Fruit fly (Drosophila melanogaster): ENCODE measurements around the gene cype.

The cype gene

DNA sequence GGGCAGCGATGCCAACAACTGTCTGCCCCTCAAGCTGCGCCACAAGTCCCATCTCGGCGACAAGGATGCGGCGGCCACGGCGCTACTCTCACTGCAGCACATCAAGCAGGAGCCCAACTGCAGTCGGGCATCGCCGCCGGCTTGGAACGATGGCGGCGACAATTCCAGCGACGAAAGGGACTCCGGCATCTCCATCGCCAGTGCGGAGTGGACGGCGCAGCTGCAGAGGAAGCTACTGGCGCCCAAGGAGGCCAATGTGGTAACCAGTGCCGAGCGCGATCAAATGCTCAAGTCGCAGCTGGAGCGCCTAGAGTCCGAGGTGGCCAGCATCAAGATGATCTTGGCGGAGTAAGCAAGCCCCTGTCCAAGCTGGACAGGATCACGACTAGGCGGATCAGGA lies 17.7 kb upstream of the cype start:
- no peak for TF ChIP-seq dmrt93B (GFP tag; optimal IDR thresholded peaks at IDR 0.05)
- no peak for TF ChIP-seq pan (optimal IDR thresholded peaks at IDR 0.05)
- TF ChIP-seq jim (GFP tag; optimal IDR thresholded peaks at IDR 0.05) = no peak
- TF ChIP-seq Hnf4 (GFP tag; optimal IDR thresholded peaks at IDR 0.05) = no peak
- TF ChIP-seq woc (GFP tag; optimal IDR thresholded peaks at IDR 0.05) = no peak
- no peak for TF ChIP-seq sage (GFP tag; optimal IDR thresholded peaks at IDR 0.05)
- TF ChIP-seq usp (GFP tag; optimal IDR thresholded peaks at IDR 0.05) = no peak
- no peak for TF ChIP-seq Rel (GFP tag; optimal IDR thresholded peaks at IDR 0.05)
- no peak for TF ChIP-seq Rel (tag; optimal IDR thresholded peaks at IDR 0.05)
- no peak for TF ChIP-seq Myc (optimal IDR thresholded peaks at IDR 0.05)
- TF ChIP-seq Hr83 (GFP tag; optimal IDR thresholded peaks at IDR 0.05; ENCODE audit: poor library complexity, severe bottlenecking) = no peak
- TF ChIP-seq Jra (GFP tag; optimal IDR thresholded peaks at IDR 0.05) = no peak
- no peak for TF ChIP-seq tai (GFP tag; optimal IDR thresholded peaks at IDR 0.05)
- no peak for TF ChIP-seq dl (GFP tag; optimal IDR thresholded peaks at IDR 0.05; ENCODE audit: insufficient read depth in 1 of 2, partially characterized antibody in 2 of 2)
- TF ChIP-seq fru (GFP tag; optimal IDR thresholded peaks at IDR 0.05) = no peak
- TF ChIP-seq CG9705 (GFP tag; optimal IDR thresholded peaks at IDR 0.05) = no peak
- TF ChIP-seq Vsx2 (GFP tag; optimal IDR thresholded peaks at IDR 0.05; ENCODE audit: partially characterized antibody) = no peak
- TF ChIP-seq Sp1 (GFP tag; optimal IDR thresholded peaks at IDR 0.05) = no peak
- no peak for TF ChIP-seq Dif (GFP tag; optimal IDR thresholded peaks at IDR 0.05; ENCODE audit: partially characterized antibody)

DNA sequence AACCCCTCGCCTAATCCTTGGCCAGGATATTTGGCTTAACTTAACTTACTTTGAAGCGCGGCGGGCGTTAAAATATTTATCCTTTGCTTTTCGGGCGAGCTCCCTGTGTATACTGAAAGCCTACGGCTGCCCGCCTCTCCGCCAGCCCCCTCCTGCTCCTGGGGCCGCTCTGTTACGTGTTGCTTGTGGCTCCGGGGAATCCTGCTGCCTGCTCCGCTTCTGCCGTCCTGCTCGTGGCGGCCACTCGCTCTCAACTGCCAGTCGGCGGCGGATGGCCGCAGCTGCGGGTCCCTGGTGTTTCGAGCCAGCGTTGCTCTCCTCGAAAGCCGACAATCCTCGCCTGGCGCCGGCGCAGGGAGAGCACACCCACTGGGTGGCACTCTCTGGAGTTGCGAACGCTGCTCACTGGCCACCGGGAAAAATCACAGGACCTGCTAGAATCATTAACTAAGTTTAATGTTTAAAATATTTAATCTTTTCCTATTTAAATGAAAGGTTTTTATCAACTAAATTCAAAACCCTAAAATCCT lies 12.3 kb upstream of the cype start, which contains the start of gene CG14024:
Gene CG14024, minus strand, starts transcription at position 266 of the 530 bp plus-strand sequence.
- TF ChIP-seq Dif (GFP tag; optimal IDR thresholded peaks at IDR 0.05; ENCODE audit: partially characterized antibody) (peak; percentile 28), Vsx2 (GFP tag; optimal IDR thresholded peaks at IDR 0.05; ENCODE audit: partially characterized antibody) (no peak)

DNA sequence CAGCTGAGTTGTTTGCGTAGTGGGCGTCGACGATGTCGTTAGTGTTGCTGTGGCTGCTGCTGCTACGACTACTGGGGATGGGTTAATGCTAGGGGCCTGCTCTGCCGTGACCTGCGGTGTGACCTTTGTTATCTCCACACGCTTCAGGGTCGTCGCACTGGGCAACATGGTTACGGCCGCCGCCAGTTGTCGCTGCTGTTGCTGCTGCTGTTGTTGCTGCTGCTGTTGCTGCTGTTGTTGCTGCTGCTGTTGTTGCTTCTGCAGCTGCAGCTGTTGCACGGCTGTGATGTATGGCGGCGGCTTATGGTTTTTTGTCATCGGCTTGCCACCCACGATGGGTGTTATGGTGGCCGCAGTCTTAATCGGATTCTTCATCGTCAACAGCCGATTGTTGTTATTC lies 7.0 kb upstream of the cype start:
- TF ChIP-seq GATAd (GFP tag; optimal IDR thresholded peaks at IDR 0.05) (no peak), Dif (GFP tag; optimal IDR thresholded peaks at IDR 0.05; ENCODE audit: partially characterized antibody) (no peak), brk (GFP tag; optimal IDR thresholded peaks at IDR 0.05) (no peak), tai (GFP tag; optimal IDR thresholded peaks at IDR 0.05) (no peak), dl (GFP tag; optimal IDR thresholded peaks at IDR 0.05; ENCODE audit: insufficient read depth in 1 of 2, partially characterized antibody in 2 of 2) (no peak), ey (GFP tag; optimal IDR thresholded peaks at IDR 0.05) (no peak), Dfd (GFP tag; optimal IDR thresholded peaks at IDR 0.05) (peak; percentile 94)

DNA sequence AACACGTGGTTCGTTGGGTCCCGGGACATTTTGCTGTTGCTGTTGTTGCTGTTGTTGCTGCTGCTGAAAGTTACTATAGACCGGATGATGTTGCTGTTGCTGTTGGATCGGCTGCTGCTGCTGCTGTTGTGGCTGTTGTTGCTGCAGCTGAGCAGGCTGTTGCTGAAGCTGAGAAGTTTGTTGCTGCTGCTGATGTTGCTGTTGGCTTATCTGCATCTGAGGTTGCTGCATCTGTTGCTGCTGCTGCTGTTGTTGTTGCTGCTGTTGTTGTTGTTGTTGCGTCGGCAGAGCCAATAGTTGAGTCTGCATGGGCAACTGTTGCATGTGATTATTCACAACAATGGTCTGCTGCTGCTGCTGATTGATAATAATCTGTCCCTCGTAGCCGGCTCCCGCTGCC lies 6.0 kb upstream of the cype start:
- TF ChIP-seq Rel (GFP tag; optimal IDR thresholded peaks at IDR 0.05) (no peak), Rel (tag; optimal IDR thresholded peaks at IDR 0.05) (no peak), Dfd (GFP tag; optimal IDR thresholded peaks at IDR 0.05) (peak; percentile 96)

DNA sequence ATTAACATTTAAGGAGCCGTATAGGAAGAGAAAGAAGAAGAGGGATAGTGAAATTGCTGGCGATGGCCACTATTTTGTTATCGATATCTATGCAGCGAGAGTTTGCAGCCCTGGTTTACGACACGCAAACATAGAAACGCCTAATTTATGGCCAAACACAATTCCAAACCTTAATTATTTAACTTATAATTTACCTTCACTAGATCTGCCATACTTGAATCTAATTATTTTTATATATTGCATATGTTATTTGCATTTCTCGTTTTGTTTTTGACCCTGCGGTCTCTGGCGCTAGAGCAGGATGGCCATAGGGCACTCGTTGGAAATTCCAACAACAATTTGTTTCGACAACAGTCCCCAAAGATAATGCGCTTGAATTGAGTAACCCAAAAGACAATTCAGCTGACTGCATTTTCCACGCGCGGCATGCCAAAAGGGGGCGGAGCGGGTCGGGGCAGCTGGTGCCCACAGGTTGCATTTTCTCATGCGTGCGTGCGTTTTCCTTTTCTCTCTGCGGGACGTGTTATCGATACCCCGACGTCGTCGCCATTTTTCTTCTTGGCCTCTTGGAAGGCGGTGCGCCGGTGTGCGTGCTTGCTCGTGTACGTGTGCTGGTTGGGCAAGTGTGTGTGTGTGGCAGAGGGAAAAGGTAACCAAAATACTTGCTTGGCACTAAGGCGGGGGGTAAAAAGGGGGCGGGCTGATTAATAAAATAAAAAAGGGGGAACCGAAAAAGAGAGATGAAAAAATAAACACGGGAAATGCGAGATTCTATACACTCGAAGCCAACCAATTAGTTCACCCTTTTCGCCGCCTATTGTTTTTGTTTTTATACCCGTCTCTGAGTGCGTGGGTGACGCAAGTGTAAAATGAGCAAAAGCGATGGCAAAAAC lies 1.8 kb upstream of the cype start:
- TF ChIP-seq pan (optimal IDR thresholded peaks at IDR 0.05) (no peak), Sp1 (GFP tag; optimal IDR thresholded peaks at IDR 0.05) (peak; percentile 72), CG32264 (GFP tag; optimal IDR thresholded peaks at IDR 0.05) (peak; percentile 22), Hr78 (GFP tag; optimal IDR thresholded peaks at IDR 0.05) (no peak), OdsH (GFP tag; optimal IDR thresholded peaks at IDR 0.05) (peak; percentile 79), lola (GFP tag; optimal IDR thresholded peaks at IDR 0.05) (no peak), jim (GFP tag; optimal IDR thresholded peaks at IDR 0.05) (peak; percentile 84), h (GFP tag; optimal IDR thresholded peaks at IDR 0.05) (peak; percentile 80), N (GFP tag; optimal IDR thresholded peaks at IDR 0.05) (peak; percentile 46), Hr83 (GFP tag; optimal IDR thresholded peaks at IDR 0.05; ENCODE audit: poor library complexity, severe bottlenecking) (peak; percentile 37), sage (GFP tag; optimal IDR thresholded peaks at IDR 0.05) (no peak), dl (GFP tag; optimal IDR thresholded peaks at IDR 0.05; ENCODE audit: insufficient read depth in 1 of 2, partially characterized antibody in 2 of 2) (no peak), Dfd (GFP tag; optimal IDR thresholded peaks at IDR 0.05) (no peak), HLH106 (tag; optimal IDR thresholded peaks at IDR 0.05) (peak; percentile 64), br (GFP tag; optimal IDR thresholded peaks at IDR 0.05) (peak; percentile 45), Dif (GFP tag; optimal IDR thresholded peaks at IDR 0.05; ENCODE audit: partially characterized antibody) (peak; percentile 47), ey (GFP tag; optimal IDR thresholded peaks at IDR 0.05) (peak; percentile 78), woc (GFP tag; optimal IDR thresholded peaks at IDR 0.05) (peak; percentile 16), foxo (GFP tag; optimal IDR thresholded peaks at IDR 0.05) (peak in 1 of 2 experiments; percentile 88), Mio (GFP tag; optimal IDR thresholded peaks at IDR 0.05) (no peak), Myc (optimal IDR thresholded peaks at IDR 0.05) (no peak), GATAd (GFP tag; optimal IDR thresholded peaks at IDR 0.05) (no peak), rgr (GFP tag; optimal IDR thresholded peaks at IDR 0.05) (peak; percentile 83), Hnf4 (GFP tag; optimal IDR thresholded peaks at IDR 0.05) (no peak), Abd-B (GFP tag; optimal IDR thresholded peaks at IDR 0.05) (no peak), tai (GFP tag; optimal IDR thresholded peaks at IDR 0.05) (no peak), fru (GFP tag; optimal IDR thresholded peaks at IDR 0.05) (peak; percentile 66), psq (GFP tag; optimal IDR thresholded peaks at IDR 0.05) (peak; percentile 90), usp (GFP tag; optimal IDR thresholded peaks at IDR 0.05) (no peak), Rel (GFP tag; optimal IDR thresholded peaks at IDR 0.05) (no peak), Rel (tag; optimal IDR thresholded peaks at IDR 0.05) (peak; percentile 81)

Measured in whole organism, wandering third instar larva.